Worm (Caenorhabditis elegans): ENCODE measurements around the gene F54F7.9.

F54F7.9 gene

ce11 chrX:11814667-11815066 lies 33.9 kb downstream of the F54F7.9 start, which contains the start of gene C34E11.2:
C34E11.2 (minus strand) TSS chrX:11814750.
- TF ChIP-seq tbx-8 (GFP tag; optimal IDR thresholded peaks at IDR 0.05) (no peak), bed-3 (GFP tag; optimal IDR thresholded peaks at IDR 0.05) (no peak), elt-3 (tag; optimal IDR thresholded peaks at IDR 0.05) (no peak), sem-2 (GFP tag; optimal IDR thresholded peaks at IDR 0.05) (no peak), unc-62 (GFP tag; optimal IDR thresholded peaks at IDR 0.05) (no peak), flh-1 (GFP tag; optimal IDR thresholded peaks at IDR 0.05) (no peak), sptf-1 (tag; optimal IDR thresholded peaks at IDR 0.05) (no peak), nhr-76 (tag; optimal IDR thresholded peaks at IDR 0.05) (no peak), nhr-28 (tag; optimal IDR thresholded peaks at IDR 0.05) (no peak), nhr-12 (tag; optimal IDR thresholded peaks at IDR 0.05) (no peak), ham-2 (GFP tag; optimal IDR thresholded peaks at IDR 0.05) (no peak), mab-5 (tag; optimal IDR thresholded peaks at IDR 0.05) (no peak), ceh-83 (GFP tag; optimal IDR thresholded peaks at IDR 0.05) (no peak), lin-13 (tag; optimal IDR thresholded peaks at IDR 0.05) (no peak), lsy-2 (tag; optimal IDR thresholded peaks at IDR 0.05) (no peak), elt-1 (tag; optimal IDR thresholded peaks at IDR 0.05; ENCODE audit: borderline replicate concordance, insufficient read depth) (no peak), mep-1 (tag; optimal IDR thresholded peaks at IDR 0.05) (no peak), cnd-1 (tag; optimal IDR thresholded peaks at IDR 0.05) (no peak)

ce11 chrX:11806175-11806853 lies 42.2 kb downstream of the F54F7.9 start:
- TF ChIP-seq zip-8 (tag; optimal IDR thresholded peaks at IDR 0.05) (no peak), elt-3 (tag; optimal IDR thresholded peaks at IDR 0.05) (no peak), snpc-4 (tag; optimal IDR thresholded peaks at IDR 0.05) (no peak), bed-3 (GFP tag; optimal IDR thresholded peaks at IDR 0.05) (no peak)

- TF ChIP-seq bed-3 (GFP tag; optimal IDR thresholded peaks at IDR 0.05) (no peak), blmp-1 (tag; optimal IDR thresholded peaks at IDR 0.05) (no peak)
Observed at ce11 chrX:11804057-11804456, 44.5 kb downstream of the F54F7.9 start, which contains the start of gene C34E11.4. C34E11.4 (plus strand) TSS chrX:11804210.

- TF ChIP-seq mls-2 (tag; optimal IDR thresholded peaks at IDR 0.05) (peak; percentile 54), nhr-76 (tag; optimal IDR thresholded peaks at IDR 0.05) (no peak), nhr-237 (tag; optimal IDR thresholded peaks at IDR 0.05) (peak; percentile 25), drap-1 (GFP tag; optimal IDR thresholded peaks at IDR 0.05) (peak; percentile 25), ztf-11 (tag; optimal IDR thresholded peaks at IDR 0.05) (peak; percentile 3), lin-13 (tag; optimal IDR thresholded peaks at IDR 0.05) (no peak), cnd-1 (tag; optimal IDR thresholded peaks at IDR 0.05) (no peak), nhr-28 (tag; optimal IDR thresholded peaks at IDR 0.05) (no peak), elt-1 (tag; optimal IDR thresholded peaks at IDR 0.05; ENCODE audit: borderline replicate concordance, insufficient read depth) (no peak), sem-2 (GFP tag; optimal IDR thresholded peaks at IDR 0.05) (no peak), lin-32 (GFP tag; optimal IDR thresholded peaks at IDR 0.05) (no peak), lsy-2 (tag; optimal IDR thresholded peaks at IDR 0.05) (no peak), M03D4.4 (tag; optimal IDR thresholded peaks at IDR 0.05) (no peak), ces-1 (GFP tag; optimal IDR thresholded peaks at IDR 0.05) (no peak), ceh-39 (tag; optimal IDR thresholded peaks at IDR 0.05) (peak; percentile 14), tbx-8 (GFP tag; optimal IDR thresholded peaks at IDR 0.05) (no peak), unc-62 (GFP tag; optimal IDR thresholded peaks at IDR 0.05) (no peak), sptf-1 (tag; optimal IDR thresholded peaks at IDR 0.05) (peak; percentile 17), flh-1 (GFP tag; optimal IDR thresholded peaks at IDR 0.05) (no peak), elt-3 (tag; optimal IDR thresholded peaks at IDR 0.05) (no peak), unc-39 (tag; optimal IDR thresholded peaks at IDR 0.05) (no peak), ceh-83 (GFP tag; optimal IDR thresholded peaks at IDR 0.05) (no peak), pha-4 (tag; optimal IDR thresholded peaks at IDR 0.05) (peak; percentile 47), blmp-1 (tag; optimal IDR thresholded peaks at IDR 0.05) (no peak), ham-2 (GFP tag; optimal IDR thresholded peaks at IDR 0.05) (peak; percentile 30), bed-3 (GFP tag; optimal IDR thresholded peaks at IDR 0.05) (peak; percentile 51), nhr-12 (tag; optimal IDR thresholded peaks at IDR 0.05) (no peak), mep-1 (tag; optimal IDR thresholded peaks at IDR 0.05) (peak; percentile 18), unc-120 (tag; optimal IDR thresholded peaks at IDR 0.05; ENCODE audit: poor library complexity, severe bottlenecking) (peak; percentile 44), zip-8 (tag; optimal IDR thresholded peaks at IDR 0.05) (no peak), nhr-2 (tag; optimal IDR thresholded peaks at IDR 0.05) (peak; percentile 97), snpc-4 (tag; optimal IDR thresholded peaks at IDR 0.05) (no peak), mab-5 (tag; optimal IDR thresholded peaks at IDR 0.05) (no peak), hlh-1 (tag; optimal IDR thresholded peaks at IDR 0.05) (peak; percentile 18), ceh-43 (GFP tag; optimal IDR thresholded peaks at IDR 0.05) (no peak)
Observed at ce11 chrX:11798057-11798555, 50.4 kb downstream of the F54F7.9 start, which contains the start of gene rsd-3. rsd-3 (plus strand) TSS chrX:11798505.
